Worm (Caenorhabditis elegans) whole organism, L1 larva: Measurements from ENCODE around the gene tbx-8.

ENCODE experiments used
- C16A3.4 ChIP-seq: fragments of 150-350 bp; optimal IDR thresholded peaks from 2 replicates; lab custom pipeline; 2014; ENCODE audit warnings: missing biosample characterization, missing genetic modification characterization
- C34B4.2 ChIP-seq: sonication (generic microtip); optimal IDR thresholded peaks from 2 replicates; lab custom pipeline; 2017; ENCODE audit warnings: mild to moderate bottlenecking, missing genetic modification characterization, missing compliant biosample characterization
- Y116A8C.19 ChIP-seq: sonication (generic microtip); optimal IDR thresholded peaks from 2 replicates; lab custom pipeline; 2016; ENCODE audit warnings: missing compliant biosample characterization, missing genetic modification characterization, borderline replicate concordance
- aha-1 ChIP-seq: fragments of 150-350 bp; optimal IDR thresholded peaks from 2 replicates; lab custom pipeline; 2014; ENCODE audit warnings: missing biosample characterization, missing genetic modification characterization
- ama-1 ChIP-seq: fragments of 150-350 bp; optimal IDR thresholded peaks from 2 replicates; lab custom pipeline; 2014
- blmp-1 ChIP-seq: fragments of 150-350 bp; optimal IDR thresholded peaks from 2 replicates; lab custom pipeline; 2014; ENCODE audit warnings: missing biosample characterization, missing genetic modification characterization
- ceh-63 ChIP-seq: fragments of 200-800 bp; sonication (Bioruptor generic); optimal IDR thresholded peaks from 2 replicates; lab custom pipeline; 2018; ENCODE audit warnings: mild to moderate bottlenecking, missing genetic modification characterization, missing compliant biosample characterization
- ceh-88 ChIP-seq: fragments of 200-800 bp; sonication (Bioruptor generic); IDR thresholded peaks from 2 replicates; pipeline ENCODE4 v1.3.6; 2022; ENCODE audit warnings: missing genetic modification characterization, missing compliant biosample characterization
- ces-1 ChIP-seq: fragments of 150-350 bp; optimal IDR thresholded peaks from 2 replicates; lab custom pipeline; 2014; ENCODE audit warnings: missing biosample characterization, missing genetic modification reagents, missing genetic modification characterization
- dpl-1 ChIP-seq, 3 experiments: fragments of 150-350 bp in 2 of 3; sonication (generic microtip) in 1 of 3; optimal IDR thresholded peaks; 2 replicates each; lab custom pipeline; 2014 to 2017; ENCODE audit warnings: missing biosample characterization in 3 of 3, missing genetic modification characterization in 3 of 3, missing genetic modification reagents in 3 of 3
- dsc-1 ChIP-seq: sonication (generic microtip); optimal IDR thresholded peaks from 2 replicates; lab custom pipeline; 2016; ENCODE audit warnings: mild to moderate bottlenecking, missing genetic modification characterization, missing compliant biosample characterization
- efl-1 ChIP-seq, 4 experiments: fragments of 150-350 bp; optimal IDR thresholded peaks in 3 of 4; peaks in 1 of 4; 1 replicate in 1 of 4; 2 replicates in 3 of 4; lab custom pipeline; 2014; ENCODE audit warnings: missing biosample characterization in 2 of 4, missing genetic modification characterization in 2 of 4, missing genetic modification reagents in 2 of 4
- ets-5 ChIP-seq: fragments of 200-800 bp; sonication (Bioruptor generic); IDR thresholded peaks from 2 replicates; pipeline ENCODE4 v1.3.6; 2022; ENCODE audit warnings: missing genetic modification characterization, missing compliant biosample characterization
- fkh-10 ChIP-seq: sonication (generic microtip); optimal IDR thresholded peaks from 2 replicates; lab custom pipeline; 2017; ENCODE audit warnings: missing biosample characterization, missing genetic modification reagents, missing genetic modification characterization
- fos-1 ChIP-seq: fragments of 150-350 bp; optimal IDR thresholded peaks from 2 replicates; lab custom pipeline; 2014; ENCODE audit warnings: missing biosample characterization, missing genetic modification characterization
- hlh-4 ChIP-seq: sonication (generic microtip); optimal IDR thresholded peaks from 2 replicates; lab custom pipeline; 2016; ENCODE audit warnings: mild to moderate bottlenecking, missing genetic modification characterization, missing compliant biosample characterization
- irx-1 ChIP-seq: sonication (generic microtip); optimal IDR thresholded peaks from 2 replicates; lab custom pipeline; 2016; ENCODE audit warnings: missing genetic modification characterization, missing compliant biosample characterization
- isw-1 ChIP-seq: fragments of 200-800 bp; sonication (Bioruptor generic); IDR thresholded peaks from 2 replicates; pipeline ENCODE4 v1.3.6; 2022; ENCODE audit warnings: missing genetic modification characterization, missing compliant biosample characterization
- jun-1 ChIP-seq: fragments of 150-350 bp; optimal IDR thresholded peaks from 2 replicates; lab custom pipeline; 2014; ENCODE audit warnings: missing biosample characterization, missing genetic modification reagents, missing genetic modification characterization
- lin-14 ChIP-seq: fragments of 200-800 bp; sonication (Bioruptor generic); optimal IDR thresholded peaks from 2 replicates; lab custom pipeline; 2018; ENCODE audit warnings: mild to moderate bottlenecking, missing genetic modification characterization, moderate library complexity, missing compliant biosample characterization
- lin-35 ChIP-seq, 2 experiments: fragments of 150-350 bp; optimal IDR thresholded peaks; 2 replicates each; lab custom pipeline; 2014; ENCODE audit warnings: missing biosample characterization in 2 of 2, missing genetic modification characterization in 2 of 2, missing genetic modification reagents in 2 of 2
- lin-39 ChIP-seq: fragments of 150-350 bp; optimal IDR thresholded peaks from 2 replicates; lab custom pipeline; 2014; ENCODE audit warnings: missing biosample characterization, missing genetic modification reagents, missing genetic modification characterization
- lir-3 ChIP-seq: sonication (generic microtip); optimal IDR thresholded peaks from 2 replicates; lab custom pipeline; 2016; ENCODE audit warnings: mild to moderate bottlenecking, missing genetic modification characterization, moderate library complexity, missing compliant biosample characterization; ENCODE audit not compliant: poor library complexity
- lsy-2 ChIP-seq, 2 experiments: fragments of 150-350 bp; optimal IDR thresholded peaks; 2 replicates each; lab custom pipeline; 2014; ENCODE audit warnings: missing biosample characterization in 2 of 2, missing genetic modification characterization in 2 of 2
- mab-9 ChIP-seq: fragments of 200-800 bp; sonication (Bioruptor generic); IDR thresholded peaks from 2 replicates; pipeline ENCODE4 v1.3.6; 2022; ENCODE audit warnings: missing genetic modification reagents, missing genetic modification characterization, missing compliant biosample characterization
- mdl-1 ChIP-seq, 2 experiments: fragments of 150-350 bp; optimal IDR thresholded peaks; 2 replicates each; lab custom pipeline; 2014 to 2017; ENCODE audit warnings: missing biosample characterization in 2 of 2, missing genetic modification characterization in 2 of 2, inconsistent platforms in 1 of 2
- nhr-12 ChIP-seq: sonication (generic microtip); optimal IDR thresholded peaks from 2 replicates; lab custom pipeline; 2017; ENCODE audit warnings: missing biosample characterization, missing genetic modification characterization
- nhr-20 ChIP-seq: sonication (generic microtip); optimal IDR thresholded peaks from 2 replicates; lab custom pipeline; 2016; ENCODE audit warnings: mild to moderate bottlenecking, missing genetic modification characterization, missing compliant biosample characterization
- nhr-47 ChIP-seq: sonication (generic microtip); optimal IDR thresholded peaks from 2 replicates; lab custom pipeline; 2016; ENCODE audit warnings: mild to moderate bottlenecking, missing genetic modification characterization, moderate library complexity, missing compliant biosample characterization
- nhr-71 ChIP-seq: sonication (generic microtip); optimal IDR thresholded peaks from 2 replicates; lab custom pipeline; 2016; ENCODE audit warnings: mild to moderate bottlenecking, missing genetic modification characterization, moderate library complexity, missing compliant biosample characterization
- nhr-77 ChIP-seq: fragments of 150-350 bp; optimal IDR thresholded peaks from 2 replicates; lab custom pipeline; 2014; ENCODE audit warnings: missing biosample characterization, missing genetic modification characterization
- nhr-84 ChIP-seq: sonication (generic microtip); optimal IDR thresholded peaks from 2 replicates; lab custom pipeline; 2017; ENCODE audit warnings: missing biosample characterization, missing genetic modification characterization
- nhr-85 ChIP-seq: sonication (generic microtip); peaks from one replicate; lab custom pipeline; 2016; ENCODE audit warnings: missing genetic modification characterization, inconsistent platforms, missing compliant biosample characterization
- nhr-90 ChIP-seq: sonication (generic microtip); optimal IDR thresholded peaks from 2 replicates; lab custom pipeline; 2016; ENCODE audit warnings: mild to moderate bottlenecking, missing genetic modification characterization, missing compliant biosample characterization; ENCODE audit not compliant: poor library complexity
- pag-3 ChIP-seq: sonication (generic microtip); optimal IDR thresholded peaks from 2 replicates; lab custom pipeline; 2017; ENCODE audit warnings: missing genetic modification characterization, mild to moderate bottlenecking, missing compliant biosample characterization, antibody characterized with exemption, borderline replicate concordance; ENCODE audit not compliant: insufficient read depth
- pax-3 ChIP-seq: fragments of 200-800 bp; sonication (Bioruptor generic); optimal IDR thresholded peaks from 2 replicates; lab custom pipeline; 2018; ENCODE audit warnings: mild to moderate bottlenecking, missing genetic modification characterization, moderate library complexity, missing compliant biosample characterization
- pqm-1 ChIP-seq: sonication (generic microtip); optimal IDR thresholded peaks from 3 replicates; lab custom pipeline; 2017; ENCODE audit warnings: missing biosample characterization, missing genetic modification characterization
- rnt-1 ChIP-seq: sonication (generic microtip); optimal IDR thresholded peaks from 2 replicates; lab custom pipeline; 2016; ENCODE audit warnings: mild to moderate bottlenecking, missing genetic modification characterization, moderate library complexity, missing compliant biosample characterization
- skn-1 ChIP-seq: fragments of 150-350 bp; optimal IDR thresholded peaks from 2 replicates; lab custom pipeline; 2014; ENCODE audit warnings: missing biosample characterization, missing genetic modification characterization
- swsn-7 ChIP-seq: sonication (generic microtip); optimal IDR thresholded peaks from 2 replicates; lab custom pipeline; 2016; ENCODE audit warnings: missing genetic modification characterization, missing compliant biosample characterization
- tbx-2 ChIP-seq: sonication (generic microtip); optimal IDR thresholded peaks from 2 replicates; lab custom pipeline; 2016; ENCODE audit warnings: missing genetic modification characterization, missing compliant biosample characterization
- unc-130 ChIP-seq: fragments of 150-350 bp; optimal IDR thresholded peaks from 2 replicates; lab custom pipeline; 2017; ENCODE audit warnings: missing biosample characterization, missing genetic modification characterization, inconsistent platforms
- unc-86 ChIP-seq: sonication (generic microtip); optimal IDR thresholded peaks from 2 replicates; lab custom pipeline; 2016; ENCODE audit warnings: missing genetic modification characterization, missing compliant biosample characterization
- unc-98 ChIP-seq: fragments of 200-800 bp; sonication (Bioruptor generic); IDR thresholded peaks from 2 replicates; pipeline ENCODE4 v1.3.6; 2022; ENCODE audit warnings: missing genetic modification characterization, missing compliant biosample characterization
- vab-15 ChIP-seq: sonication (generic microtip); optimal IDR thresholded peaks from 2 replicates; lab custom pipeline; 2017; ENCODE audit warnings: missing genotype, mild to moderate bottlenecking, missing genetic modification characterization, missing compliant biosample characterization
- xbp-1 ChIP-seq: sonication (generic microtip); optimal IDR thresholded peaks from 2 replicates; lab custom pipeline; 2016; ENCODE audit warnings: missing genetic modification characterization, missing compliant biosample characterization
- zag-1 ChIP-seq: fragments of 150-350 bp; optimal IDR thresholded peaks from 2 replicates; lab custom pipeline; 2014; ENCODE audit warnings: missing biosample characterization, missing genetic modification characterization
- ztf-11 ChIP-seq, 2 experiments: sonication (generic microtip); optimal IDR thresholded peaks; 2 replicates each; lab custom pipeline; 2016 to 2017; ENCODE audit warnings: missing genetic modification characterization in 2 of 2, missing biosample characterization in 1 of 2, missing compliant biosample characterization in 1 of 2

The tbx-8 gene

DNA sequence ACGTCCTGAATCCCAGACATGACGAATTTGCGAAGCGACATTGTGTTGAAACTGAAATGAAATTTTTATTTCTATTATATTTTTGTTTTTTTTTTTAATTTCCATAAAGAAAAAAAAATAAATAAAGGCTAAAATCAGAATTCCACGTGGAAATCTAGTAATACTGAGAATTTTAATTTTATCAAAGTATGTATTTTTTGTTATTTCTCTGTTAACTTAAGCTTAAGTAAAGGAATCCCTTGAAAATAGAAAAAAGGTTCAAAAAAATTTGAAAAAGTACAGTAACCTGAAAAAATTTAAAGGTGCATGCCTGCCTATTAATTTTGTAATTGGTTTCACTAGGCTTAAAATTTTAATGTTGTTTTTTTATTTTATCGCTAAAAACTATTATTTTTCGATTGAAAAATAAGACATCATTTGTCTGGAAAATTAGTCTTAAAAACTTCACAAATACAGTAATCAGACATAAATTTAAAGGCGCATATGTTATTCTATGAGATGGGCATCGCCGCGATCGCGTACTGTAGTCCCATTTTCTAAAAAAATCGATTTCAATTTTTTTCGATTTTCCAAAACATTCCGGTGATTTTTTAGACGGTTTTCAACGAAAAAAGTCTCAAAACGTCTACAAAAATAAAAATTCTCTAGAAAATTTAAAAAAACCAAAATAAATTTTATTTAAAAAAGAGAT, 16.6 kb upstream of the tbx-8 start, which contains the start of gene nex-2:
Gene nex-2, minus strand, starts transcription at position 51 of the 691 bp plus-strand sequence.
- TF ChIP-seq nhr-90 (tag; lab: Kevin White, UChicago) = no peak
- no peak for TF ChIP-seq ama-1 (lab: Kevin White, UChicago)
- no peak for TF ChIP-seq skn-1 (tag; lab: Kevin White, UChicago)
- TF ChIP-seq lin-39 (tag; lab: Kevin White, UChicago) = no peak
- no peak for TF ChIP-seq irx-1 (tag; lab: Kevin White, UChicago)
- no peak for TF ChIP-seq ztf-11 (tag; optimal IDR thresholded peaks at IDR 0.05; lab: Kevin White, UChicago)
- TF ChIP-seq C16A3.4 (tag; lab: Kevin White, UChicago) = no peak
- no peak for TF ChIP-seq Y116A8C.19
- no peak for TF ChIP-seq unc-98 (GFP tag; lab: Robert Waterston, UW)
- TF ChIP-seq nhr-77 (tag; lab: Kevin White, UChicago) = no peak
- TF ChIP-seq vab-15 (tag; lab: Kevin White, UChicago) = no peak
- no peak for TF ChIP-seq pag-3 (tag; lab: Kevin White, UChicago)
- TF ChIP-seq mab-9 (GFP tag; lab: Robert Waterston, UW) = no peak

DNA sequence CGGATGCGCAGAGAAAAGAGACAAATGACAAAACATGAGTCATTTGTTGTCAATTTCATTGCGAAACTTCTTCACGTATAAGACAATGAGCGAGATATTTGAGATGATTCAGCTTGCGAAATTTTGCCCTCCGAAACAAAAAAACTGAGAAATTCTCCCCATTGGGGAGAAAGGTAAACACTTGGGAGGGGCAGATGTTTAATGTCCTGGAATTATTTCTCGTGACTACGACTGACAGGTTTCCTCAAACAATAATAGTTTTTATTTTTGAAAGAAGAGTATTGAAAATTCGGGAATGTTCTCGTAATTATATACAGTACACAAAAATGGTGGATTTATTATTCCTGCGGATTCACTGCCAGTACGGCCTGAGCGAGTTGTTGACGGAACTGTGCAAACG, 15.9 kb upstream of the tbx-8 start:
- TF ChIP-seq ztf-11 (tag; optimal IDR thresholded peaks at IDR 0.05; lab: Kevin White, UChicago) (no peak), xbp-1 (tag; lab: Kevin White, UChicago) (no peak), nhr-85 (tag; lab: Kevin White, UChicago) (peak; percentile 67), nhr-77 (tag; lab: Kevin White, UChicago) (no peak), nhr-47 (tag; lab: Kevin White, UChicago) (no peak), unc-86 (tag; lab: Kevin White, UChicago) (no peak), ces-1 (GFP tag; lab: Kevin White, UChicago) (no peak), fos-1 (peak; percentile 14), vab-15 (tag; lab: Kevin White, UChicago) (no peak), dsc-1 (tag; lab: Kevin White, UChicago) (no peak), lsy-2 (tag; optimal IDR thresholded peaks at IDR 0.05; lab: Kevin White, UChicago) (peak in 1 of 2 experiments; percentile 19), zag-1 (tag; lab: Kevin White, UChicago) (no peak), unc-98 (GFP tag; lab: Robert Waterston, UW) (no peak), mdl-1 (tag; optimal IDR thresholded peaks at IDR 0.05; lab: Kevin White, UChicago) (no peak), lir-3 (no peak), rnt-1 (tag; lab: Kevin White, UChicago) (no peak), unc-130 (no peak), nhr-84 (tag; lab: Kevin White, UChicago) (no peak), C34B4.2 (tag; lab: Kevin White, UChicago) (no peak), nhr-90 (tag; lab: Kevin White, UChicago) (no peak), blmp-1 (tag; lab: Kevin White, UChicago) (no peak), ceh-63 (no peak), aha-1 (tag; lab: Kevin White, UChicago) (no peak), ets-5 (GFP tag; lab: Robert Waterston, UW) (no peak), pax-3 (tag; lab: Kevin White, UChicago) (no peak), nhr-12 (no peak), lin-39 (tag; lab: Kevin White, UChicago) (no peak), tbx-2 (tag; lab: Kevin White, UChicago) (no peak), ceh-88 (no peak), efl-1 (optimal IDR thresholded peaks at IDR 0.05; lab: Kevin White, UChicago) (peak in 1 of 2 experiments; percentile 1), efl-1 (GFP tag; optimal IDR thresholded peaks at IDR 0.05 in 1 of 2; lab: Kevin White, UChicago) (peak in 1 of 2 experiments; percentile 90), pag-3 (tag; lab: Kevin White, UChicago) (no peak), pqm-1 (tag; lab: Kevin White, UChicago) (no peak), nhr-20 (tag; lab: Kevin White, UChicago) (peak; percentile 0), swsn-7 (no peak), isw-1 (GFP tag; lab: Robert Waterston, UW) (0 out of 2 replicates have a peak, but pooled peaks have one; percentile 16), mab-9 (GFP tag; lab: Robert Waterston, UW) (no peak), hlh-4 (tag; lab: Kevin White, UChicago) (no peak), jun-1 (no peak), fkh-10 (GFP tag; lab: Kevin White, UChicago) (no peak), lin-14 (GFP tag; lab: Kevin White, UChicago) (peak; percentile 46), dpl-1 (GFP tag; optimal IDR thresholded peaks at IDR 0.05; lab: Kevin White, UChicago) (peak in 1 of 3 experiments; percentile 26), nhr-71 (peak; percentile 25), lin-35 (GFP tag; optimal IDR thresholded peaks at IDR 0.05; lab: Kevin White, UChicago) (peak in 1 of 2 experiments; percentile 4)
